Worm (Caenorhabditis elegans) whole organism, L4 larva: ENCODE data around the gene F58A4.6.

Experiments used
- F26F4.8 ChIP-seq: fragments of 200-800 bp; sonication (Bioruptor generic); conservative IDR thresholded peaks from 2 replicates; pipeline ENCODE4 v1.3.6; 2022; ENCODE audit warnings: missing genetic modification characterization, missing compliant biosample characterization
- Y105C5A.15 ChIP-seq: fragments of 200-800 bp; sonication (Bioruptor generic); IDR thresholded peaks from 2 replicates; pipeline ENCODE4 v1.3.6; 2022; ENCODE audit warnings: missing genetic modification characterization, missing compliant biosample characterization
- Y48G9A.11 ChIP-seq: fragments of 200-800 bp; sonication (Bioruptor generic); IDR thresholded peaks from 2 replicates; pipeline ENCODE4 v1.3.6; 2022; ENCODE audit warnings: missing genetic modification reagents, missing genetic modification characterization, missing compliant biosample characterization
- aha-1 ChIP-seq: fragments of 150-350 bp; peaks from one replicate; lab custom pipeline; 2014; ENCODE audit warnings: missing biosample characterization, missing genetic modification characterization
- aly-2 ChIP-seq: sonication (generic microtip); optimal IDR thresholded peaks from 2 replicates; lab custom pipeline; 2018; ENCODE audit warnings: missing biosample characterization, missing genetic modification characterization
- ceh-20 ChIP-seq: fragments of 200-800 bp; sonication (Bioruptor generic); IDR thresholded peaks from 2 replicates; pipeline ENCODE4 v1.3.6; 2022; ENCODE audit warnings: missing genetic modification reagents, missing genetic modification characterization, missing compliant biosample characterization
- ceh-32 ChIP-seq: sonication (generic microtip); optimal IDR thresholded peaks from 2 replicates; lab custom pipeline; 2016; ENCODE audit warnings: mild to moderate bottlenecking, missing genetic modification characterization, missing compliant biosample characterization; ENCODE audit not compliant: poor library complexity
- ctbp-1 ChIP-seq: fragments of 200-800 bp; sonication (Bioruptor generic); IDR thresholded peaks from 2 replicates; pipeline ENCODE4 v1.3.6; 2022; ENCODE audit warnings: missing genetic modification reagents, missing genetic modification characterization, missing compliant biosample characterization
- daf-8 ChIP-seq: fragments of 200-800 bp; sonication (Bioruptor generic); IDR thresholded peaks from 2 replicates; pipeline ENCODE4 v1.3.6; 2022; ENCODE audit warnings: missing genetic modification characterization, missing compliant biosample characterization
- dmd-8 ChIP-seq: fragments of 200-800 bp; sonication (Bioruptor generic); IDR thresholded peaks from 2 replicates; pipeline ENCODE4 v1.3.6; 2022; ENCODE audit warnings: missing genetic modification characterization, missing compliant biosample characterization
- dpl-1 ChIP-seq: fragments of 150-350 bp; optimal IDR thresholded peaks from 2 replicates; lab custom pipeline; 2014; ENCODE audit warnings: missing biosample characterization, missing genetic modification reagents, missing genetic modification characterization
- egl-43 ChIP-seq: fragments of 200-800 bp; sonication (Bioruptor generic); IDR thresholded peaks from 2 replicates; pipeline ENCODE4 v1.3.6; 2022; ENCODE audit warnings: missing genetic modification reagents, missing genetic modification characterization, missing compliant biosample characterization
- fos-1 ChIP-seq: fragments of 150-350 bp; optimal IDR thresholded peaks from 2 replicates; lab custom pipeline; 2014; ENCODE audit warnings: missing biosample characterization, missing genetic modification characterization
- gei-8 ChIP-seq: fragments of 200-800 bp; sonication (Bioruptor generic); optimal IDR thresholded peaks from 2 replicates; lab custom pipeline; 2018; ENCODE audit warnings: mild to moderate bottlenecking, missing genetic modification characterization, missing compliant biosample characterization
- hlh-11 ChIP-seq: fragments of 200-800 bp; sonication (Bioruptor generic); optimal IDR thresholded peaks from 2 replicates; lab custom pipeline; 2018; ENCODE audit warnings: mild to moderate bottlenecking, missing genetic modification characterization, missing compliant biosample characterization
- hlh-30 ChIP-seq: sonication (generic microtip); optimal IDR thresholded peaks from 2 replicates; lab custom pipeline; 2017; ENCODE audit warnings: antibody characterized with exemption, mild to moderate bottlenecking, missing genetic modification characterization, missing compliant biosample characterization; ENCODE audit not compliant: insufficient read depth
- hmg-1.1 ChIP-seq: fragments of 200-800 bp; sonication (Bioruptor generic); IDR thresholded peaks from 2 replicates; pipeline ENCODE4 v1.3.6; 2022; ENCODE audit warnings: missing genetic modification reagents, missing genetic modification characterization, missing compliant biosample characterization
- lim-7 ChIP-seq: fragments of 200-800 bp; sonication (Bioruptor generic); IDR thresholded peaks from 2 replicates; pipeline ENCODE4 v1.3.6; 2022; ENCODE audit warnings: missing genetic modification characterization, missing compliant biosample characterization
- lin-1 ChIP-seq: fragments of 200-800 bp; sonication (Bioruptor generic); IDR thresholded peaks from 2 replicates; pipeline ENCODE4 v1.3.6; 2022; ENCODE audit warnings: missing genetic modification reagents, missing genetic modification characterization, missing compliant biosample characterization
- lin-39 ChIP-seq: fragments of 150-350 bp; optimal IDR thresholded peaks from 2 replicates; lab custom pipeline; 2014; ENCODE audit warnings: missing biosample characterization, missing genetic modification reagents, missing genetic modification characterization
- lsy-2 ChIP-seq, 2 experiments: fragments of 150-350 bp in 1 of 2; sonication (generic microtip) in 1 of 2; optimal IDR thresholded peaks; 2 replicates each; lab custom pipeline; 2014 to 2017; ENCODE audit warnings: missing biosample characterization in 2 of 2, missing genetic modification characterization in 2 of 2
- madf-9 ChIP-seq: fragments of 200-800 bp; sonication (Bioruptor generic); conservative IDR thresholded peaks from 2 replicates; pipeline ENCODE4 v1.3.6; 2022; ENCODE audit warnings: missing genetic modification reagents, missing genetic modification characterization, missing compliant biosample characterization
- mes-2 ChIP-seq: sonication (generic microtip); optimal IDR thresholded peaks from 2 replicates; lab custom pipeline; 2016; ENCODE audit warnings: missing genotype, mild to moderate bottlenecking, missing genetic modification characterization, missing compliant biosample characterization; ENCODE audit not compliant: poor library complexity, severe bottlenecking
- mxl-2 ChIP-seq: fragments of 200-800 bp; sonication (Bioruptor generic); conservative IDR thresholded peaks from 2 replicates; pipeline ENCODE4 v1.3.6; 2022; ENCODE audit warnings: missing genetic modification reagents, missing genetic modification characterization, missing compliant biosample characterization
- mxl-3 ChIP-seq: fragments of 200-800 bp; sonication (Bioruptor generic); optimal IDR thresholded peaks from 2 replicates; lab custom pipeline; 2018; ENCODE audit warnings: mild to moderate bottlenecking, missing genetic modification characterization, missing compliant biosample characterization
- nhr-28 ChIP-seq: fragments of 150-350 bp; optimal IDR thresholded peaks from 2 replicates; lab custom pipeline; 2014; ENCODE audit warnings: missing biosample characterization, missing genetic modification characterization
- nhr-41 ChIP-seq: fragments of 200-800 bp; sonication (Bioruptor generic); IDR thresholded peaks from 2 replicates; pipeline ENCODE4 v1.3.6; 2022; ENCODE audit warnings: missing genetic modification reagents, missing genetic modification characterization, missing compliant biosample characterization
- nhr-48 ChIP-seq: sonication (generic microtip); optimal IDR thresholded peaks from 2 replicates; lab custom pipeline; 2016; ENCODE audit warnings: mild to moderate bottlenecking, missing genetic modification characterization, missing compliant biosample characterization
- nhr-76 ChIP-seq: fragments of 150-350 bp; optimal IDR thresholded peaks from 2 replicates; lab custom pipeline; 2014; ENCODE audit warnings: missing biosample characterization, missing genetic modification characterization
- php-3 ChIP-seq: fragments of 200-800 bp; sonication (Bioruptor generic); IDR thresholded peaks from 2 replicates; pipeline ENCODE4 v1.3.6; 2022; ENCODE audit warnings: missing genetic modification reagents, missing genetic modification characterization, missing compliant biosample characterization
- sdz-12 ChIP-seq: fragments of 200-800 bp; sonication (Bioruptor generic); optimal IDR thresholded peaks from 2 replicates; lab custom pipeline; 2018; ENCODE audit warnings: mild to moderate bottlenecking, missing genetic modification characterization, missing compliant biosample characterization
- set-16 ChIP-seq: fragments of 200-800 bp; sonication (Bioruptor generic); IDR thresholded peaks from 2 replicates; pipeline ENCODE4 v1.3.6; 2022; ENCODE audit warnings: missing genetic modification reagents, missing genetic modification characterization, missing compliant biosample characterization
- skn-1 ChIP-seq: fragments of 150-350 bp; optimal IDR thresholded peaks from 2 replicates; lab custom pipeline; 2014; ENCODE audit warnings: missing biosample characterization, missing genetic modification characterization
- snpc-1.2 ChIP-seq: fragments of 200-800 bp; sonication (Bioruptor generic); IDR thresholded peaks from 2 replicates; pipeline ENCODE4 v1.3.6; 2022; ENCODE audit warnings: missing genetic modification reagents, missing genetic modification characterization, missing compliant biosample characterization
- snpc-4 ChIP-seq: fragments of 150-350 bp; optimal IDR thresholded peaks from 2 replicates; lab custom pipeline; 2014; ENCODE audit warnings: missing biosample characterization, missing genetic modification characterization
- tra-1 ChIP-seq: fragments of 200-800 bp; sonication (Bioruptor generic); IDR thresholded peaks from 2 replicates; pipeline ENCODE4 v1.3.6; 2022; ENCODE audit warnings: missing genetic modification reagents, missing genetic modification characterization, missing compliant biosample characterization
- unc-130 ChIP-seq: sonication (generic microtip); optimal IDR thresholded peaks from 2 replicates; lab custom pipeline; 2016; ENCODE audit warnings: missing genetic modification reagents, missing genetic modification characterization, missing compliant biosample characterization
- unc-39 ChIP-seq: sonication (generic microtip); optimal IDR thresholded peaks from 2 replicates; lab custom pipeline; 2017; ENCODE audit warnings: missing biosample characterization, missing genetic modification characterization
- vab-7 ChIP-seq: fragments of 200-800 bp; sonication (Bioruptor generic); IDR thresholded peaks from 2 replicates; pipeline ENCODE4 v1.3.6; 2022; ENCODE audit warnings: missing genetic modification reagents, missing genetic modification characterization, missing compliant biosample characterization
- zip-2 ChIP-seq: fragments of 150-350 bp; optimal IDR thresholded peaks from 2 replicates; lab custom pipeline; 2014; ENCODE audit warnings: missing biosample characterization, missing genetic modification characterization
- ztf-7 ChIP-seq: fragments of 150-350 bp; optimal IDR thresholded peaks from 2 replicates; lab custom pipeline; 2014; ENCODE audit warnings: missing biosample characterization, missing genetic modification characterization

F58A4.6 gene

ce11 chrIII:9631117-9631655 lies 16.9 kb downstream of the F58A4.6 start, which contains the start of gene ubc-7 (continued):
- TF ChIP-seq hmg-1.1: peak; percentile 66; the same call in 1 of the 2 replicates
- no peak for TF ChIP-seq nhr-76
- no peak for TF ChIP-seq set-16 (GFP tag; lab: Robert Waterston, UW)
- no peak for TF ChIP-seq unc-39 (tag; lab: Kevin White, UChicago)
- TF ChIP-seq skn-1 (tag; lab: Kevin White, UChicago): no peak
- peak; percentile 50 for TF ChIP-seq unc-130 (GFP tag; lab: Kevin White, UChicago)
- peak; percentile 51 for TF ChIP-seq mxl-3 (GFP tag; lab: Kevin White, UChicago)
- TF ChIP-seq sdz-12 (GFP tag; lab: Kevin White, UChicago): no peak
- no peak for TF ChIP-seq ctbp-1 (GFP tag; lab: Robert Waterston, UW)
- no peak for TF ChIP-seq Y48G9A.11 (GFP tag; lab: Robert Waterston, UW)
- TF ChIP-seq fos-1: no peak
- peak; percentile 24 for TF ChIP-seq nhr-28 (tag; lab: Kevin White, UChicago)
- peak; percentile 27 for TF ChIP-seq nhr-48 (tag; lab: Kevin White, UChicago)
- TF ChIP-seq lin-39 (tag; lab: Kevin White, UChicago): no peak
- no peak for TF ChIP-seq lin-1 (GFP tag; lab: Robert Waterston, UW)
- TF ChIP-seq ceh-32: no peak
- no peak for TF ChIP-seq Y105C5A.15
- no peak for TF ChIP-seq dmd-8 (GFP tag; lab: Robert Waterston, UW)
- TF ChIP-seq dpl-1: peak; percentile 98
- no peak for TF ChIP-seq php-3 (GFP tag; lab: Robert Waterston, UW)
- no peak for TF ChIP-seq tra-1 (GFP tag; lab: Robert Waterston, UW)
- no peak for TF ChIP-seq ceh-20 (GFP tag; lab: Robert Waterston, UW)
- no peak for TF ChIP-seq egl-43
- no peak for TF ChIP-seq vab-7 (GFP tag; lab: Robert Waterston, UW)
- TF ChIP-seq aha-1 (tag; lab: Kevin White, UChicago): peak; percentile 92
- TF ChIP-seq daf-8 (GFP tag; lab: Robert Waterston, UW): no peak
- TF ChIP-seq hlh-11 (tag; lab: Kevin White, UChicago): no peak
- no peak for TF ChIP-seq snpc-1.2 (GFP tag; lab: Robert Waterston, UW)
- TF ChIP-seq zip-2 (tag; lab: Kevin White, UChicago): no peak
- peak; percentile 98 for TF ChIP-seq hlh-30 (tag; lab: Kevin White, UChicago)
- TF ChIP-seq aly-2 (tag; lab: Kevin White, UChicago): no peak
- peak in 1 of 2 experiments; percentile 92 for TF ChIP-seq lsy-2 (tag; optimal IDR thresholded peaks at IDR 0.05; lab: Kevin White, UChicago)
- TF ChIP-seq mes-2 (tag; lab: Kevin White, UChicago): peak; percentile 67
- no peak for TF ChIP-seq F26F4.8 (GFP tag; lab: Robert Waterston, UW)
- no peak for TF ChIP-seq nhr-41
- TF ChIP-seq snpc-4 (tag; lab: Kevin White, UChicago): no peak

ce11 chrIII:9637016-9637415 lies 22.7 kb downstream of the F58A4.6 start, which contains the start of gene gei-13:
Gene gei-13 (minus strand): TSS chrIII:9637116.
- no peak for TF ChIP-seq mxl-2 (GFP tag; lab: Robert Waterston, UW)
- TF ChIP-seq lin-1 (GFP tag; lab: Robert Waterston, UW): no peak
- no peak for TF ChIP-seq ztf-7 (tag; lab: Kevin White, UChicago)
- no peak for TF ChIP-seq gei-8 (GFP tag; lab: Kevin White, UChicago)
- TF ChIP-seq F26F4.8 (GFP tag; lab: Robert Waterston, UW): no peak
- no peak for TF ChIP-seq tra-1 (GFP tag; lab: Robert Waterston, UW)
- no peak for TF ChIP-seq nhr-76
- TF ChIP-seq nhr-28 (tag; lab: Kevin White, UChicago): no peak
- no peak for TF ChIP-seq lin-39 (tag; lab: Kevin White, UChicago)
- no peak for TF ChIP-seq madf-9 (GFP tag; lab: Robert Waterston, UW)
- no peak for TF ChIP-seq lim-7
